Worm (Caenorhabditis elegans): ENCODE measurements around the gene fbxa-56.

ce11 chrIII:966259-966658 lies 28.4 kb upstream of the fbxa-56 start:
- TF ChIP-seq xnd-1 (tag; optimal IDR thresholded peaks at IDR 0.05) (no peak), him-1 (tag; optimal IDR thresholded peaks at IDR 0.05) (no peak), ztf-22 (GFP tag; optimal IDR thresholded peaks at IDR 0.05) (no peak), tbx-9 (tag; optimal IDR thresholded peaks at IDR 0.05; ENCODE audit: borderline replicate concordance) (no peak), madf-3 (GFP tag; IDR thresholded peaks at IDR 0.05) (no peak), atf-7 (tag; optimal IDR thresholded peaks at IDR 0.05) (no peak), ama-1 (optimal IDR thresholded peaks at IDR 0.05) (no peak), ama-1 (GFP tag; optimal IDR thresholded peaks at IDR 0.05) (no peak), snpc-4 (GFP tag; optimal IDR thresholded peaks at IDR 0.05) (no peak), snpc-4 (tag; optimal IDR thresholded peaks at IDR 0.05) (no peak), ets-4 (GFP tag; optimal IDR thresholded peaks at IDR 0.05) (no peak)
